Worm (Caenorhabditis elegans) whole organism, L4 larva: ENCODE data around the gene spp-20.

ENCODE experiments used
- Y5F2A.4 ChIP-seq: fragments of 200-800 bp; sonication (Bioruptor generic); optimal IDR thresholded peaks from 2 replicates; lab custom pipeline; 2018; ENCODE audit warnings: mild to moderate bottlenecking, missing genetic modification characterization, missing compliant biosample characterization
- ama-1 ChIP-seq: fragments of 150-350 bp; optimal IDR thresholded peaks from 2 replicates; lab custom pipeline; 2014; ENCODE audit warnings: inconsistent platforms, mixed read lengths
- jun-1 ChIP-seq: fragments of 150-350 bp; optimal IDR thresholded peaks from 2 replicates; lab custom pipeline; 2014; ENCODE audit warnings: missing biosample characterization, missing genetic modification reagents, missing genetic modification characterization
- nhr-10 ChIP-seq: fragments of 150-350 bp; optimal IDR thresholded peaks from 2 replicates; lab custom pipeline; 2014; ENCODE audit warnings: missing biosample characterization, missing genetic modification characterization
- nhr-6 ChIP-seq: fragments of 150-350 bp; optimal IDR thresholded peaks from 2 replicates; lab custom pipeline; 2014; ENCODE audit warnings: missing biosample characterization, missing genetic modification characterization
- snpc-4 ChIP-seq: fragments of 150-350 bp; optimal IDR thresholded peaks from 2 replicates; lab custom pipeline; 2014; ENCODE audit warnings: missing biosample characterization, missing genetic modification characterization

- TF ChIP-seq ama-1 (no peak), jun-1 (no peak), snpc-4 (tag; lab: Kevin White, UChicago) (no peak), nhr-6 (tag; lab: Kevin White, UChicago) (no peak), nhr-10 (tag; lab: Kevin White, UChicago) (no peak), Y5F2A.4 (no peak)
Observed at ce11 chrV:6544999-6545398, 13.0 kb downstream of the spp-20 start.
